Worm (Caenorhabditis elegans): ENCODE results near the gene R09H10.5.
"Not testable (repeated sequence)": the region's sequence is repeated elsewhere in the genome, so short reads cannot be mapped to it uniquely, and the experiment has no call there.

R09H10.5 gene

ce11 chrIV:10654047-10654446 lies 25.4 kb upstream of the R09H10.5 start, which contains the start of gene glb-19:
glb-19 (minus strand) TSS chrIV:10654147.
- not testable (repeated sequence) for TF ChIP-seq aly-1 (tag; optimal IDR thresholded peaks at IDR 0.05); B0310.2 (tag; optimal IDR thresholded peaks at IDR 0.05); ama-1 (optimal IDR thresholded peaks at IDR 0.05)

- no peak for TF ChIP-seq hnd-1 (tag; optimal IDR thresholded peaks at IDR 0.05)
- TF ChIP-seq F13C5.2 (tag; optimal IDR thresholded peaks at IDR 0.05): no peak
- TF ChIP-seq tbx-37 (GFP tag; conservative IDR thresholded peaks at IDR 0.05): no peak
- no peak for TF ChIP-seq ceh-13 (GFP tag; optimal IDR thresholded peaks at IDR 0.05)
- TF ChIP-seq B0310.2 (tag; optimal IDR thresholded peaks at IDR 0.05): no peak
- TF ChIP-seq tra-4 (tag; optimal IDR thresholded peaks at IDR 0.05): no peak
- no peak for TF ChIP-seq hmbx-1 (tag; optimal IDR thresholded peaks at IDR 0.05)
Observed at ce11 chrIV:10638977-10639376, 10.3 kb upstream of the R09H10.5 start, which contains the start of gene F56C4.2. F56C4.2 (plus strand) TSS chrIV:10639277.

- TF ChIP-seq hnd-1 (tag; optimal IDR thresholded peaks at IDR 0.05): no peak
- TF ChIP-seq flt-1 (GFP tag; IDR thresholded peaks at IDR 0.05): no peak
- TF ChIP-seq B0310.2 (tag; optimal IDR thresholded peaks at IDR 0.05): no peak
- no peak for TF ChIP-seq pes-1 (GFP tag; IDR thresholded peaks at IDR 0.05)
- TF ChIP-seq hmbx-1 (tag; optimal IDR thresholded peaks at IDR 0.05): no peak
- no peak for TF ChIP-seq ama-1 (optimal IDR thresholded peaks at IDR 0.05)
- TF ChIP-seq hmg-4 (GFP tag; optimal IDR thresholded peaks at IDR 0.05): no peak
- no peak for TF ChIP-seq ceh-36 (tag; optimal IDR thresholded peaks at IDR 0.05)
- no peak for TF ChIP-seq ceh-13 (GFP tag; optimal IDR thresholded peaks at IDR 0.05)
- no peak for TF ChIP-seq F13C5.2 (tag; optimal IDR thresholded peaks at IDR 0.05)
- no peak for TF ChIP-seq tra-4 (tag; optimal IDR thresholded peaks at IDR 0.05)
- TF ChIP-seq sea-1 (GFP tag; conservative IDR thresholded peaks at IDR 0.05): no peak
- TF ChIP-seq tbx-11 (GFP tag; IDR thresholded peaks at IDR 0.05): no peak
- TF ChIP-seq scrt-1 (GFP tag; IDR thresholded peaks at IDR 0.05): no peak
- TF ChIP-seq tbx-37 (GFP tag; conservative IDR thresholded peaks at IDR 0.05): no peak
Observed at ce11 chrIV:10636649-10637048, 8.0 kb upstream of the R09H10.5 start, which contains the start of gene F56C4.1. F56C4.1 (plus strand) TSS chrIV:10636949.

ce11 chrIV:10630953-10631554 lies 2.4 kb upstream of the R09H10.5 start, which contains the start of gene F56C4.4:
F56C4.4 (minus strand) TSS chrIV:10631267.
- TF ChIP-seq aly-1 (tag; optimal IDR thresholded peaks at IDR 0.05): no peak
- no peak for TF ChIP-seq F13C5.2 (tag; optimal IDR thresholded peaks at IDR 0.05)
- no peak for TF ChIP-seq scrt-1 (GFP tag; IDR thresholded peaks at IDR 0.05)
- TF ChIP-seq tbx-11 (GFP tag; IDR thresholded peaks at IDR 0.05): no peak
- no peak for TF ChIP-seq ama-1 (optimal IDR thresholded peaks at IDR 0.05)
- no peak for TF ChIP-seq B0310.2 (tag; optimal IDR thresholded peaks at IDR 0.05)
- no peak for TF ChIP-seq sea-1 (GFP tag; conservative IDR thresholded peaks at IDR 0.05)
- no peak for TF ChIP-seq ceh-36 (tag; optimal IDR thresholded peaks at IDR 0.05)
- no peak for TF ChIP-seq tbx-37 (GFP tag; conservative IDR thresholded peaks at IDR 0.05)
- no peak for TF ChIP-seq tra-4 (tag; optimal IDR thresholded peaks at IDR 0.05)
- no peak for TF ChIP-seq hmg-4 (GFP tag; optimal IDR thresholded peaks at IDR 0.05)
- no peak for TF ChIP-seq ceh-13 (GFP tag; optimal IDR thresholded peaks at IDR 0.05)
- TF ChIP-seq ets-7 (tag; optimal IDR thresholded peaks at IDR 0.05): no peak
- TF ChIP-seq hmbx-1 (tag; optimal IDR thresholded peaks at IDR 0.05): no peak
- no peak for TF ChIP-seq flt-1 (GFP tag; IDR thresholded peaks at IDR 0.05)

ce11 chrIV:10620811-10621210 lies 7.8 kb downstream of the R09H10.5 start, which contains the start of gene R09H10.7:
R09H10.7 (plus strand) TSS chrIV:10621111.
- TF ChIP-seq tbx-11 (GFP tag; IDR thresholded peaks at IDR 0.05) (no peak), flt-1 (GFP tag; IDR thresholded peaks at IDR 0.05) (no peak), ama-1 (optimal IDR thresholded peaks at IDR 0.05) (no peak), ceh-13 (GFP tag; optimal IDR thresholded peaks at IDR 0.05) (no peak), sea-1 (GFP tag; conservative IDR thresholded peaks at IDR 0.05) (no peak), pes-1 (GFP tag; IDR thresholded peaks at IDR 0.05) (no peak), ceh-36 (tag; optimal IDR thresholded peaks at IDR 0.05) (no peak), hnd-1 (tag; optimal IDR thresholded peaks at IDR 0.05) (no peak)

- no peak for TF ChIP-seq ceh-13 (GFP tag; optimal IDR thresholded peaks at IDR 0.05)
- TF ChIP-seq hnd-1 (tag; optimal IDR thresholded peaks at IDR 0.05): no peak
- no peak for TF ChIP-seq flt-1 (GFP tag; IDR thresholded peaks at IDR 0.05)
- TF ChIP-seq tra-4 (tag; optimal IDR thresholded peaks at IDR 0.05): no peak
- TF ChIP-seq ceh-36 (tag; optimal IDR thresholded peaks at IDR 0.05): no peak
- no peak for TF ChIP-seq pes-1 (GFP tag; IDR thresholded peaks at IDR 0.05)
- no peak for TF ChIP-seq B0310.2 (tag; optimal IDR thresholded peaks at IDR 0.05)
- no peak for TF ChIP-seq F13C5.2 (tag; optimal IDR thresholded peaks at IDR 0.05)
- no peak for TF ChIP-seq hmbx-1 (tag; optimal IDR thresholded peaks at IDR 0.05)
- no peak for TF ChIP-seq scrt-1 (GFP tag; IDR thresholded peaks at IDR 0.05)
- TF ChIP-seq ets-7 (tag; optimal IDR thresholded peaks at IDR 0.05): no peak
- no peak for TF ChIP-seq tbx-11 (GFP tag; IDR thresholded peaks at IDR 0.05)
- no peak for TF ChIP-seq ama-1 (optimal IDR thresholded peaks at IDR 0.05)
- no peak for TF ChIP-seq tbx-37 (GFP tag; conservative IDR thresholded peaks at IDR 0.05)
Observed at ce11 chrIV:10617099-10617498, 11.5 kb downstream of the R09H10.5 start.

- TF ChIP-seq pes-1 (GFP tag; IDR thresholded peaks at IDR 0.05) (no peak), ceh-13 (GFP tag; optimal IDR thresholded peaks at IDR 0.05) (no peak), scrt-1 (GFP tag; IDR thresholded peaks at IDR 0.05) (no peak), ceh-36 (tag; optimal IDR thresholded peaks at IDR 0.05) (no peak), tra-4 (tag; optimal IDR thresholded peaks at IDR 0.05) (no peak), ama-1 (optimal IDR thresholded peaks at IDR 0.05) (no peak), sea-1 (GFP tag; conservative IDR thresholded peaks at IDR 0.05) (no peak), tbx-37 (GFP tag; conservative IDR thresholded peaks at IDR 0.05) (no peak), hnd-1 (tag; optimal IDR thresholded peaks at IDR 0.05) (no peak), aly-1 (tag; optimal IDR thresholded peaks at IDR 0.05) (no peak), tbx-11 (GFP tag; IDR thresholded peaks at IDR 0.05) (no peak), ets-7 (tag; optimal IDR thresholded peaks at IDR 0.05) (no peak), flt-1 (GFP tag; IDR thresholded peaks at IDR 0.05) (no peak), hmg-4 (GFP tag; optimal IDR thresholded peaks at IDR 0.05) (no peak), B0310.2 (tag; optimal IDR thresholded peaks at IDR 0.05) (no peak), F13C5.2 (tag; optimal IDR thresholded peaks at IDR 0.05) (no peak), hmbx-1 (tag; optimal IDR thresholded peaks at IDR 0.05) (no peak)
Observed at ce11 chrIV:10616366-10616765, 12.3 kb downstream of the R09H10.5 start.
